Fruit fly (Drosophila melanogaster) whole organism, embryonic: ENCODE measurements around the gene RpS5b.
A peak's percentile ranks its signal among the peaks of the same experiment; 100 is the strongest.

Source experiments
- Bdp1 ChIP-seq: fragments of 200-800 bp; sonication (Bioruptor generic); optimal IDR thresholded peaks from 3 replicates; lab custom pipeline; 2016; ENCODE audit warnings: missing biosample characterization, missing genetic modification characterization
- Blimp-1 ChIP-seq: fragments of 200-800 bp; sonication (Bioruptor generic); optimal IDR thresholded peaks from 3 replicates; lab custom pipeline; 2018; ENCODE audit warnings: missing biosample characterization, missing genetic modification characterization, mild to moderate bottlenecking, moderate library complexity, missing genetic modification reagents
- CG10431 ChIP-seq: fragments of 200-800 bp; sonication (Bioruptor generic); optimal IDR thresholded peaks from 3 replicates; lab custom pipeline; 2018; ENCODE audit warnings: missing biosample characterization, mild to moderate bottlenecking, missing genetic modification characterization
- CG11723 ChIP-seq: fragments of 200-800 bp; sonication (Bioruptor generic); optimal IDR thresholded peaks from 2 replicates; lab custom pipeline; 2017; ENCODE audit warnings: missing biosample characterization, mild to moderate bottlenecking, missing genetic modification characterization
- CG12155 ChIP-seq: fragments of 200-800 bp; sonication (Bioruptor generic); optimal IDR thresholded peaks from 3 replicates; lab custom pipeline; 2016; ENCODE audit warnings: missing biosample characterization, missing genetic modification characterization
- CG12744 ChIP-seq: fragments of 200-800 bp; sonication (Bioruptor generic); optimal IDR thresholded peaks from 2 replicates; lab custom pipeline; 2016; ENCODE audit warnings: missing biosample characterization, missing genetic modification characterization
- CG12942 ChIP-seq: fragments of 200-800 bp; sonication (Bioruptor generic); optimal IDR thresholded peaks from 3 replicates; lab custom pipeline; 2016; ENCODE audit warnings: missing biosample characterization, missing genetic modification characterization
- CG13424 ChIP-seq: fragments of 200-800 bp; sonication (Bioruptor generic); optimal IDR thresholded peaks from 2 replicates; lab custom pipeline; 2019; ENCODE audit warnings: missing biosample characterization, mild to moderate bottlenecking, missing genetic modification characterization, moderate library complexity
- CG13624 ChIP-seq: fragments of 200-800 bp; sonication (Bioruptor generic); optimal IDR thresholded peaks from 2 replicates; lab custom pipeline; 2016; ENCODE audit warnings: missing biosample characterization, missing genetic modification characterization
- CG14965 ChIP-seq: fragments of 200-800 bp; sonication (Bioruptor generic); optimal IDR thresholded peaks from 2 replicates; lab custom pipeline; 2016; ENCODE audit warnings: missing biosample characterization, missing genetic modification characterization, borderline replicate concordance
- CG15269 ChIP-seq: fragments of 200-800 bp; sonication (Bioruptor generic); optimal IDR thresholded peaks from 2 replicates; lab custom pipeline; 2018; ENCODE audit warnings: missing biosample characterization, mild to moderate bottlenecking, missing genetic modification characterization, moderate library complexity
- CG18262 ChIP-seq: fragments of 200-800 bp; optimal IDR thresholded peaks from 3 replicates; lab custom pipeline; 2019; ENCODE audit warnings: missing biosample characterization, mild to moderate bottlenecking, missing genetic modification characterization, moderate library complexity
- CG18764 ChIP-seq: fragments of 200-800 bp; sonication (Bioruptor generic); optimal IDR thresholded peaks from 3 replicates; lab custom pipeline; 2016; ENCODE audit warnings: missing biosample characterization, missing genetic modification characterization
- CG2202 ChIP-seq: fragments of 200-800 bp; sonication (Bioruptor generic); optimal IDR thresholded peaks from 2 replicates; lab custom pipeline; 2018; ENCODE audit warnings: missing biosample characterization, mild to moderate bottlenecking, missing genetic modification characterization
- CG31388 ChIP-seq: fragments of 200-800 bp; sonication (Bioruptor generic); optimal IDR thresholded peaks from 2 replicates; lab custom pipeline; 2016; ENCODE audit warnings: missing biosample characterization, missing genetic modification characterization
- CG3281 ChIP-seq: fragments of 200-800 bp; sonication (Bioruptor generic); optimal IDR thresholded peaks from 3 replicates; lab custom pipeline; 2017; ENCODE audit warnings: missing biosample characterization, mild to moderate bottlenecking, missing genetic modification characterization
- CG4404 ChIP-seq: fragments of 200-800 bp; sonication (Bioruptor generic); IDR thresholded peaks from 2 replicates; pipeline ENCODE4 v1.3.6; 2022; ENCODE audit warnings: missing biosample characterization, missing genetic modification characterization
- CG4617 ChIP-seq: fragments of 200-800 bp; sonication (Bioruptor generic); optimal IDR thresholded peaks from 3 replicates; lab custom pipeline; 2016; ENCODE audit warnings: missing biosample characterization, missing genetic modification characterization, borderline replicate concordance
- CG4854 ChIP-seq: fragments of 200-800 bp; sonication (Bioruptor generic); optimal IDR thresholded peaks from 2 replicates; lab custom pipeline; 2016; ENCODE audit warnings: missing biosample characterization, missing genetic modification characterization, inconsistent platforms
- CG5180 ChIP-seq: fragments of 200-800 bp; sonication (Bioruptor generic); optimal IDR thresholded peaks from 3 replicates; lab custom pipeline; 2017; ENCODE audit warnings: missing biosample characterization, missing genetic modification characterization, mild to moderate bottlenecking, moderate library complexity, missing genetic modification reagents
- CG5245 ChIP-seq: fragments of 200-800 bp; sonication (Bioruptor generic); optimal IDR thresholded peaks from 3 replicates; lab custom pipeline; 2016; ENCODE audit warnings: missing biosample characterization, missing genetic modification characterization
- CG6272 ChIP-seq: fragments of 200-800 bp; sonication (Bioruptor generic); IDR thresholded peaks from 2 replicates; pipeline ENCODE4 v1.3.6; 2022; ENCODE audit warnings: missing biosample characterization, missing genetic modification characterization
- CG7357 ChIP-seq: fragments of 200-800 bp; sonication (Bioruptor generic); IDR thresholded peaks from 3 replicates; pipeline ENCODE4 v1.3.6; 2022; ENCODE audit warnings: missing biosample characterization, missing genetic modification characterization
- CG9817 ChIP-seq: fragments of 200-800 bp; sonication (Bioruptor generic); optimal IDR thresholded peaks from 2 replicates; lab custom pipeline; 2018; ENCODE audit warnings: missing biosample characterization, mild to moderate bottlenecking, missing genetic modification characterization, moderate library complexity
- CG9876 ChIP-seq: fragments of 200-800 bp; sonication (Bioruptor generic); optimal IDR thresholded peaks from 2 replicates; lab custom pipeline; 2016; ENCODE audit warnings: missing biosample characterization, missing genetic modification characterization
- Camta ChIP-seq: fragments of 200-800 bp; sonication (Bioruptor generic); optimal IDR thresholded peaks from 2 replicates; lab custom pipeline; 2016; ENCODE audit warnings: missing biosample characterization, missing genetic modification characterization
- Chrac-16 ChIP-seq: fragments of 200-800 bp; sonication (Bioruptor generic); optimal IDR thresholded peaks from 3 replicates; lab custom pipeline; 2016; ENCODE audit warnings: missing biosample characterization, missing genetic modification characterization
- CkIIα-i1 ChIP-seq: fragments of 200-800 bp; sonication (Bioruptor generic); IDR thresholded peaks from 2 replicates; pipeline ENCODE4 v1.3.6; 2022; ENCODE audit warnings: missing biosample characterization, missing genetic modification characterization
- CoRest ChIP-seq: fragments of 200-800 bp; sonication (Bioruptor generic); optimal IDR thresholded peaks from 3 replicates; lab custom pipeline; 2018; ENCODE audit warnings: missing biosample characterization, mild to moderate bottlenecking, missing genetic modification characterization, moderate library complexity
- Mad ChIP-seq: fragments of 200-800 bp; sonication (Bioruptor generic); optimal IDR thresholded peaks from 2 replicates; lab custom pipeline; 2016; ENCODE audit warnings: missing biosample characterization, missing genetic modification characterization
- Optix ChIP-seq: fragments of 200-800 bp; sonication (Bioruptor generic); IDR thresholded peaks from 3 replicates; pipeline ENCODE4 v1.3.6; 2022; ENCODE audit warnings: missing biosample characterization, missing genetic modification characterization
- Sox100B ChIP-seq: fragments of 200-800 bp; sonication (Bioruptor generic); optimal IDR thresholded peaks from 3 replicates; lab custom pipeline; 2018; ENCODE audit warnings: missing biosample characterization, mild to moderate bottlenecking, missing genetic modification characterization
- bowl ChIP-seq: fragments of 200-800 bp; sonication (Bioruptor generic); IDR thresholded peaks from 2 replicates; pipeline ENCODE4 v1.3.6; 2022; ENCODE audit warnings: missing biosample characterization, missing genetic modification characterization
- chm ChIP-seq: fragments of 200-800 bp; sonication (Bioruptor generic); IDR thresholded peaks from 2 replicates; pipeline ENCODE4 v1.3.6; 2022; ENCODE audit warnings: missing biosample characterization, missing genetic modification characterization
- chn ChIP-seq: fragments of 200-800 bp; sonication (Bioruptor generic); optimal IDR thresholded peaks from 2 replicates; lab custom pipeline; 2016; ENCODE audit warnings: missing biosample characterization, missing genetic modification characterization
- croc ChIP-seq: fragments of 200-800 bp; sonication (Bioruptor generic); conservative IDR thresholded peaks from 3 replicates; pipeline ENCODE4 v1.3.6; 2022; ENCODE audit warnings: missing biosample characterization, missing genetic modification characterization
- dpn ChIP-seq, 2 experiments: fragments of 200-800 bp; sonication (Bioruptor generic); optimal IDR thresholded peaks; 3 replicates each; lab custom pipeline; 2016; ENCODE audit warnings: missing biosample characterization in 2 of 2, missing genetic modification characterization in 2 of 2
- esg ChIP-seq: fragments of 200-800 bp; sonication (Bioruptor generic); conservative IDR thresholded peaks from 2 replicates; pipeline ENCODE4 v1.3.6; 2022; ENCODE audit warnings: missing biosample characterization, missing genetic modification characterization
- fd102C ChIP-seq: fragments of 200-800 bp; sonication (Bioruptor generic); optimal IDR thresholded peaks from 2 replicates; lab custom pipeline; 2018; ENCODE audit warnings: missing biosample characterization, mild to moderate bottlenecking, missing genetic modification characterization, moderate library complexity
- fd3F ChIP-seq: fragments of 200-800 bp; sonication (Bioruptor generic); optimal IDR thresholded peaks from 2 replicates; lab custom pipeline; 2018; ENCODE audit warnings: missing biosample characterization, mild to moderate bottlenecking, missing genetic modification characterization, moderate library complexity
- fd64A ChIP-seq: fragments of 200-800 bp; sonication (Bioruptor generic); optimal IDR thresholded peaks from 3 replicates; lab custom pipeline; 2018; ENCODE audit warnings: missing biosample characterization, mild to moderate bottlenecking, missing genetic modification characterization
- gem ChIP-seq: fragments of 200-800 bp; sonication (Bioruptor generic); optimal IDR thresholded peaks from 2 replicates; lab custom pipeline; 2019; ENCODE audit warnings: missing biosample characterization, mild to moderate bottlenecking, missing genetic modification characterization, moderate library complexity
- inv ChIP-seq: fragments of 200-800 bp; sonication (Bioruptor generic); IDR thresholded peaks from 2 replicates; pipeline ENCODE4 v1.3.6; 2022; ENCODE audit warnings: missing biosample characterization, missing genetic modification characterization; ENCODE audit not compliant: partially characterized antibody
- kah ChIP-seq: fragments of 200-800 bp; sonication (Bioruptor generic); optimal IDR thresholded peaks from 2 replicates; lab custom pipeline; 2018; ENCODE audit warnings: missing biosample characterization, mild to moderate bottlenecking, missing genetic modification characterization
- oc ChIP-seq: fragments of 200-800 bp; sonication (Bioruptor generic); optimal IDR thresholded peaks from 2 replicates; lab custom pipeline; 2018; ENCODE audit warnings: missing biosample characterization, mild to moderate bottlenecking, missing genetic modification characterization, moderate library complexity
- otp ChIP-seq: fragments of 200-800 bp; sonication (Bioruptor generic); IDR thresholded peaks from 3 replicates; pipeline ENCODE4, ENCODE4 v1.3.6; 2022; ENCODE audit warnings: missing biosample characterization, missing genetic modification characterization
- pita ChIP-seq: fragments of 200-800 bp; sonication (Bioruptor generic); optimal IDR thresholded peaks from 2 replicates; lab custom pipeline; 2017; ENCODE audit warnings: missing biosample characterization, mild to moderate bottlenecking, missing genetic modification characterization
- sens-2 ChIP-seq: fragments of 200-800 bp; sonication (Bioruptor generic); IDR thresholded peaks from 2 replicates; pipeline ENCODE4 v1.3.6; 2022; ENCODE audit warnings: missing biosample characterization, missing genetic modification characterization
- sqz ChIP-seq: fragments of 200-800 bp; sonication (Bioruptor generic); optimal IDR thresholded peaks from 3 replicates; lab custom pipeline; 2018; ENCODE audit warnings: missing biosample characterization, mild to moderate bottlenecking, missing genetic modification characterization
- unpg ChIP-seq: fragments of 200-800 bp; sonication (Bioruptor generic); optimal IDR thresholded peaks from 3 replicates; lab custom pipeline; 2018; ENCODE audit warnings: missing biosample characterization, mild to moderate bottlenecking, missing genetic modification characterization, moderate library complexity

Gene RpS5b

dm6 chr3R:14875274-14875964 lies 25.9 kb downstream of the RpS5b start, which contains the start of gene btsz (continued):
- TF ChIP-seq oc (no peak), kah (no peak), CG9817 (tag; lab: Kevin White, UChicago) (peak; percentile 13), inv (GFP tag; lab: Robert Waterston, UW) (no peak), Camta (GFP tag; lab: Kevin White, UChicago) (no peak), CG5180 (GFP tag; lab: Kevin White, UChicago) (peak; percentile 31), CG5245 (no peak), CG2202 (tag; lab: Kevin White, UChicago) (no peak), Optix (GFP tag; lab: Robert Waterston, UW) (no peak), Chrac-16 (no peak), fd3F (GFP tag; lab: Kevin White, UChicago) (peak; percentile 35), CG4854 (no peak), Sox100B (no peak), pita (no peak), Blimp-1 (GFP tag; lab: Kevin White, UChicago) (no peak), CG13624 (GFP tag; lab: Kevin White, UChicago) (peak; percentile 6), CG12942 (GFP tag; lab: Kevin White, UChicago) (no peak), sens-2 (no peak), CoRest (tag; lab: Kevin White, UChicago) (peak; percentile 59), fd102C (no peak), CG18764 (no peak), fd64A (GFP tag; lab: Kevin White, UChicago) (no peak), CG4404 (no peak), otp (no peak), CG12744 (GFP tag; lab: Kevin White, UChicago) (no peak), esg (GFP tag; lab: Robert Waterston, UW) (no peak), CG12155 (no peak), gem (peak; percentile 67), chn (GFP tag; lab: Kevin White, UChicago) (no peak), croc (no peak), CG13424 (tag; lab: Kevin White, UChicago) (peak; percentile 54), CG9876 (GFP tag; lab: Kevin White, UChicago) (no peak), Mad (GFP tag; lab: Kevin White, UChicago) (no peak), chm (GFP tag; lab: Robert Waterston, UW) (no peak), sqz (GFP tag; lab: Kevin White, UChicago) (no peak), CG4617 (GFP tag; lab: Kevin White, UChicago) (no peak), CG31388 (GFP tag; lab: Kevin White, UChicago) (no peak), unpg (GFP tag; lab: Kevin White, UChicago) (peak; percentile 5), CkIIα-i1 (GFP tag; lab: Robert Waterston, UW) (no peak), CG10431 (GFP tag; lab: Kevin White, UChicago) (no peak), CG11723 (GFP tag; lab: Kevin White, UChicago) (no peak), CG15269 (tag; lab: Kevin White, UChicago) (peak; percentile 53), CG3281 (GFP tag; lab: Kevin White, UChicago) (peak; percentile 68), CG18262 (tag; lab: Kevin White, UChicago) (no peak), CG7357 (GFP tag; lab: Robert Waterston, UW) (no peak), bowl (GFP tag; lab: Robert Waterston, UW) (no peak), Bdp1 (GFP tag; lab: Kevin White, UChicago) (no peak), dpn (GFP tag; optimal IDR thresholded peaks at IDR 0.05; lab: Kevin White, UChicago) (no peak), CG14965 (GFP tag; lab: Kevin White, UChicago) (no peak), CG6272 (GFP tag; lab: Robert Waterston, UW) (no peak)
